Worm (Caenorhabditis elegans) whole organism, mixed stage, embryonic: Measurements from ENCODE around the gene lam-1.

Experiments used
- lin-32 ChIP-seq: fragments of 200-800 bp; sonication (Bioruptor generic); optimal IDR thresholded peaks from 2 replicates; lab custom pipeline; 2018; ENCODE audit warnings: mild to moderate bottlenecking, missing genetic modification characterization, missing compliant biosample characterization
- nhr-12 ChIP-seq: fragments of 150-350 bp; optimal IDR thresholded peaks from 2 replicates; lab custom pipeline; 2014; ENCODE audit warnings: missing biosample characterization, missing genetic modification characterization
- sptf-1 ChIP-seq: sonication (generic microtip); optimal IDR thresholded peaks from 2 replicates; lab custom pipeline; 2017; ENCODE audit warnings: mild to moderate bottlenecking, missing genetic modification characterization, moderate library complexity, missing compliant biosample characterization
- tbx-8 ChIP-seq: fragments of 200-800 bp; sonication (Bioruptor generic); optimal IDR thresholded peaks from 2 replicates; lab custom pipeline; 2018; ENCODE audit warnings: mild to moderate bottlenecking, missing genetic modification characterization, moderate library complexity, missing compliant biosample characterization
- unc-62 ChIP-seq: fragments of 150-350 bp; optimal IDR thresholded peaks from 2 replicates; lab custom pipeline; 2014; ENCODE audit warnings: missing biosample characterization, missing genetic modification reagents, missing genetic modification characterization
- zip-8 ChIP-seq: fragments of 150-350 bp; optimal IDR thresholded peaks from 2 replicates; lab custom pipeline; 2014; ENCODE audit warnings: missing biosample characterization, missing genetic modification characterization
- ztf-11 ChIP-seq: fragments of 150-350 bp; optimal IDR thresholded peaks from 2 replicates; lab custom pipeline; 2014; ENCODE audit warnings: missing biosample characterization, missing genetic modification characterization

DNA sequence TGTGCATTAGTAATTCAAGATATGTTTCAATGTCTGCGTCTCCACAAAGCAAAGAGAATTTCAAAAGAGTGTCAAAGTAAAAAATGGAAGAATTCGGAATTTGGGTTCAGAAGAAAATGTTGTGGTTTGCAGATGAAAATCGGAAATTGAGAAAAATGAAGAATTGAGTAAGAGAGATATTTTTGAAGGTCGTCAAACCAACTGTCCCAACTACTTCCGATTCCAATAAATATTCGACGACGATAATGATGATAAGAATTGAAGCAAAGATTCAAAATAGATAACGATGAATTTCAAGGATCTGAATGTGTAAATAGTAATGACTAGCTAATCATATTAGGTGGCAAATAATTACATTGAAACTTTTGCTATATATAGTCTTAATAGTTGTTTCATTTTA, 33.2 kb upstream of the lam-1 start:
- no peak for TF ChIP-seq ztf-11 (tag; lab: Kevin White, UChicago)
- no peak for TF ChIP-seq sptf-1 (tag; lab: Kevin White, UChicago)
- TF ChIP-seq lin-32 (GFP tag; lab: Kevin White, UChicago): no peak
- no peak for TF ChIP-seq unc-62
- no peak for TF ChIP-seq tbx-8 (GFP tag; lab: Kevin White, UChicago)
- no peak for TF ChIP-seq zip-8
- no peak for TF ChIP-seq nhr-12 (tag; lab: Kevin White, UChicago)
